Fruit fly (Drosophila melanogaster): ENCODE results near the gene CG9922.

- no peak for TF ChIP-seq Sin3A (optimal IDR thresholded peaks at IDR 0.05)
- no peak for TF ChIP-seq insv (optimal IDR thresholded peaks at IDR 0.05)
Observed at dm6 chr3R:14062869-14063543, 26.8 kb upstream of the CG9922 start.

Data from Kc167 (cell line).